Fruit fly (Drosophila melanogaster): ENCODE data around the gene Ufd4.

dm6 chr2L:10310614-10311382 lies 18.6 kb upstream of the Ufd4 start, which contains the start of gene Cdk5alpha:
- TF ChIP-seq h (optimal IDR thresholded peaks at IDR 0.05), result no peak
- TF ChIP-seq Sin3A (optimal IDR thresholded peaks at IDR 0.05), result no peak
- no peak for TF ChIP-seq psq (optimal IDR thresholded peaks at IDR 0.05)
